Worm (Caenorhabditis elegans) whole organism, L2 larva: ENCODE measurements around the gene F07E5.13.

Source experiments
- ama-1 ChIP-seq: fragments of 150-350 bp; optimal IDR thresholded peaks from 2 replicates; lab custom pipeline; 2018; ENCODE audit warnings: inconsistent platforms
- blmp-1 ChIP-seq: sonication (generic microtip); optimal IDR thresholded peaks from 2 replicates; lab custom pipeline; 2017; ENCODE audit warnings: missing genetic modification characterization, mild to moderate bottlenecking, missing compliant biosample characterization, antibody characterized with exemption, moderate library complexity; ENCODE audit not compliant: insufficient read depth
- crh-2 ChIP-seq: sonication (generic microtip); optimal IDR thresholded peaks from 2 replicates; lab custom pipeline; 2017; ENCODE audit warnings: missing biosample characterization, missing genetic modification characterization
- mdl-1 ChIP-seq, 2 experiments: fragments of 150-350 bp in 1 of 2; sonication (generic microtip) in 1 of 2; optimal IDR thresholded peaks; 2 replicates each; lab custom pipeline; 2017; ENCODE audit warnings: missing biosample characterization in 2 of 2, missing genetic modification characterization in 2 of 2
- nhr-11 ChIP-seq: fragments of 150-350 bp; optimal IDR thresholded peaks from 2 replicates; lab custom pipeline; 2014; ENCODE audit warnings: missing biosample characterization, missing genetic modification characterization
- nhr-21 ChIP-seq: fragments of 150-350 bp; optimal IDR thresholded peaks from 2 replicates; lab custom pipeline; 2014; ENCODE audit warnings: missing biosample characterization, missing genetic modification characterization
- snpc-4 ChIP-seq: fragments of 150-350 bp; optimal IDR thresholded peaks from 2 replicates; lab custom pipeline; 2014; ENCODE audit warnings: missing biosample characterization, missing genetic modification characterization

ce11 chrII:2093456-2093926 is 29.6 kb upstream of the F07E5.13 start, which contains the start of gene fbxb-37:
- no peak for TF ChIP-seq snpc-4 (tag; lab: Kevin White, UChicago)
- no peak for TF ChIP-seq crh-2
- no peak for TF ChIP-seq blmp-1 (tag; lab: Kevin White, UChicago)
- TF ChIP-seq nhr-21: no peak
- TF ChIP-seq ama-1 (lab: Kevin White, UChicago): no peak
- no peak for TF ChIP-seq nhr-11
- TF ChIP-seq mdl-1 (tag; optimal IDR thresholded peaks at IDR 0.05; lab: Kevin White, UChicago): no peak
